Fruit fly (Drosophila melanogaster) whole organism, embryonic: ENCODE measurements around the gene Rab5.

Experiments
- CG1024 ChIP-seq: fragments of 200-800 bp; sonication (Bioruptor generic); IDR thresholded peaks from 2 replicates; pipeline ENCODE4 v1.3.6; 2022; ENCODE audit warnings: missing biosample characterization, missing genetic modification characterization
- CG10431 ChIP-seq: fragments of 200-800 bp; sonication (Bioruptor generic); optimal IDR thresholded peaks from 3 replicates; lab custom pipeline; 2018; ENCODE audit warnings: missing biosample characterization, mild to moderate bottlenecking, missing genetic modification characterization
- CG10959 ChIP-seq: fragments of 200-800 bp; sonication (Bioruptor generic); IDR thresholded peaks from 2 replicates; pipeline ENCODE4 v1.3.6; 2022; ENCODE audit warnings: missing biosample characterization, missing genetic modification characterization
- CG12104 ChIP-seq: fragments of 200-800 bp; sonication (Bioruptor generic); optimal IDR thresholded peaks from 3 replicates; lab custom pipeline; 2016; ENCODE audit warnings: missing biosample characterization, missing genetic modification characterization
- CG13296 ChIP-seq: fragments of 200-800 bp; sonication (Bioruptor generic); optimal IDR thresholded peaks from 3 replicates; lab custom pipeline; 2018; ENCODE audit warnings: missing biosample characterization, mild to moderate bottlenecking, missing genetic modification characterization
- CG13894 ChIP-seq: fragments of 200-800 bp; sonication (Bioruptor generic); optimal IDR thresholded peaks from 3 replicates; lab custom pipeline; 2018; ENCODE audit warnings: missing biosample characterization, mild to moderate bottlenecking, missing genetic modification characterization, moderate library complexity
- CG15073 ChIP-seq: fragments of 200-800 bp; sonication (Bioruptor generic); optimal IDR thresholded peaks from 2 replicates; lab custom pipeline; 2016; ENCODE audit warnings: missing biosample characterization, missing genetic modification characterization
- CG1529 ChIP-seq: fragments of 200-800 bp; sonication (Bioruptor generic); optimal IDR thresholded peaks from 3 replicates; lab custom pipeline; 2018; ENCODE audit warnings: missing biosample characterization, missing genetic modification characterization
- CG15479 ChIP-seq: fragments of 200-800 bp; sonication (Bioruptor generic); optimal IDR thresholded peaks from 3 replicates; lab custom pipeline; 2019; ENCODE audit warnings: missing biosample characterization, mild to moderate bottlenecking, missing genetic modification characterization, moderate library complexity
- CG16863 ChIP-seq: fragments of 200-800 bp; sonication (Bioruptor generic); optimal IDR thresholded peaks from 3 replicates; lab custom pipeline; 2016; ENCODE audit warnings: missing biosample characterization, missing genetic modification characterization
- CG17802 ChIP-seq: fragments of 200-800 bp; sonication (Bioruptor generic); optimal IDR thresholded peaks from 2 replicates; lab custom pipeline; 2018; ENCODE audit warnings: missing biosample characterization, mild to moderate bottlenecking, missing genetic modification characterization, moderate library complexity
- CG18619 ChIP-seq: fragments of 200-800 bp; sonication (Bioruptor generic); optimal IDR thresholded peaks from 3 replicates; lab custom pipeline; 2017; ENCODE audit warnings: missing biosample characterization, mild to moderate bottlenecking, missing genetic modification characterization
- CG2889 ChIP-seq: fragments of 200-800 bp; sonication (Bioruptor generic); IDR thresholded peaks from 3 replicates; pipeline ENCODE4 v1.3.6; 2022; ENCODE audit warnings: missing biosample characterization, missing genetic modification characterization
- CG30431 ChIP-seq: fragments of 200-800 bp; sonication (Bioruptor generic); optimal IDR thresholded peaks from 2 replicates; lab custom pipeline; 2017; ENCODE audit warnings: missing biosample characterization, missing genetic modification characterization
- CG3407 ChIP-seq: fragments of 200-800 bp; sonication (Bioruptor generic); optimal IDR thresholded peaks from 2 replicates; lab custom pipeline; 2018; ENCODE audit warnings: missing biosample characterization, mild to moderate bottlenecking, missing genetic modification characterization
- CG34422 ChIP-seq: fragments of 200-800 bp; sonication (Bioruptor generic); IDR thresholded peaks from 3 replicates; pipeline ENCODE4 v1.3.6; 2022; ENCODE audit warnings: missing biosample characterization, missing genetic modification characterization
- CG6254 ChIP-seq: fragments of 200-800 bp; sonication (Bioruptor generic); optimal IDR thresholded peaks from 3 replicates; lab custom pipeline; 2017; ENCODE audit warnings: mild to moderate bottlenecking, missing biosample characterization, missing genetic modification reagents, missing genetic modification characterization
- CG6689 ChIP-seq: fragments of 200-800 bp; sonication (Bioruptor generic); IDR thresholded peaks from 2 replicates; pipeline ENCODE4 v1.3.6; 2022; ENCODE audit warnings: missing biosample characterization, missing genetic modification characterization
- CG7556 ChIP-seq: fragments of 200-800 bp; sonication (Bioruptor generic); optimal IDR thresholded peaks from 2 replicates; lab custom pipeline; 2017; ENCODE audit warnings: missing biosample characterization, mild to moderate bottlenecking, missing genetic modification characterization
- CG7839 ChIP-seq: fragments of 200-800 bp; sonication (Bioruptor generic); optimal IDR thresholded peaks from 3 replicates; lab custom pipeline; 2018; ENCODE audit warnings: missing biosample characterization, mild to moderate bottlenecking, missing genetic modification characterization, moderate library complexity
- CG8290 ChIP-seq, 3 experiments: fragments of 200-800 bp; sonication (Bioruptor generic); optimal IDR thresholded peaks; 2 replicates each; lab custom pipeline; 2016 to 2019; ENCODE audit warnings: missing biosample characterization in 3 of 3, missing genetic modification characterization in 3 of 3, mild to moderate bottlenecking in 2 of 3, moderate library complexity in 1 of 3
- D19B ChIP-seq: fragments of 200-800 bp; sonication (Bioruptor generic); optimal IDR thresholded peaks from 2 replicates; lab custom pipeline; 2017; ENCODE audit warnings: missing biosample characterization, mild to moderate bottlenecking, missing genetic modification characterization
- Eip74EF ChIP-seq, 2 experiments: fragments of 200-800 bp in 1 of 2; fragments of >200 bp in 1 of 2; sonication (Bioruptor generic) in 1 of 2; optimal IDR thresholded peaks; 2 replicates each; lab custom pipeline; 2017 to 2019; ENCODE audit warnings: missing biosample characterization in 2 of 2, missing genetic modification characterization in 2 of 2, mild to moderate bottlenecking in 1 of 2, moderate library complexity in 1 of 2
- Gsc ChIP-seq: fragments of 200-800 bp; sonication (Bioruptor generic); IDR thresholded peaks from 2 replicates; pipeline ENCODE4 v1.3.6; 2022; ENCODE audit warnings: missing biosample characterization, missing genetic modification characterization
- Hsf ChIP-seq: fragments of 200-800 bp; sonication (Bioruptor generic); optimal IDR thresholded peaks from 3 replicates; lab custom pipeline; 2016; ENCODE audit warnings: missing biosample characterization, missing genetic modification characterization
- Ravus ChIP-seq: fragments of 200-800 bp; sonication (Bioruptor generic); IDR thresholded peaks from 2 replicates; pipeline ENCODE4 v1.3.6; 2022; ENCODE audit warnings: missing biosample characterization, missing genetic modification characterization
- Spps ChIP-seq: fragments of 200-800 bp; sonication (Bioruptor generic); optimal IDR thresholded peaks from 2 replicates; lab custom pipeline; 2018; ENCODE audit warnings: missing biosample characterization, mild to moderate bottlenecking, missing genetic modification characterization
- TFAM ChIP-seq: fragments of 200-800 bp; sonication (Bioruptor generic); optimal IDR thresholded peaks from 2 replicates; lab custom pipeline; 2017; ENCODE audit warnings: missing biosample characterization, missing genetic modification characterization, inconsistent platforms
- Xbp1 ChIP-seq: fragments of 200-800 bp; sonication (Bioruptor generic); optimal IDR thresholded peaks from 3 replicates; lab custom pipeline; 2016; ENCODE audit warnings: missing biosample characterization, mild to moderate bottlenecking, missing genetic modification characterization
- ash1 ChIP-seq: fragments of 200-800 bp; sonication (Bioruptor generic); optimal IDR thresholded peaks from 2 replicates; lab custom pipeline; 2018; ENCODE audit warnings: missing biosample characterization, mild to moderate bottlenecking, missing genetic modification characterization
- bsh ChIP-seq, 2 experiments: fragments of 200-800 bp; sonication (Bioruptor generic); optimal IDR thresholded peaks; 2 replicates each; lab custom pipeline; 2017 to 2018; ENCODE audit warnings: mild to moderate bottlenecking in 2 of 2, missing biosample characterization in 2 of 2, missing genetic modification characterization in 2 of 2, moderate library complexity in 1 of 2
- chif ChIP-seq, 2 experiments: fragments of 200-800 bp; sonication (Bioruptor generic); optimal IDR thresholded peaks; 3 replicates each; lab custom pipeline; 2016; ENCODE audit warnings: missing biosample characterization in 2 of 2, missing genetic modification characterization in 2 of 2
- chm ChIP-seq: fragments of 200-800 bp; sonication (Bioruptor generic); IDR thresholded peaks from 2 replicates; pipeline ENCODE4 v1.3.6; 2022; ENCODE audit warnings: missing biosample characterization, missing genetic modification characterization
- cwo ChIP-seq: fragments of 200-800 bp; sonication (Bioruptor generic); optimal IDR thresholded peaks from 3 replicates; lab custom pipeline; 2017; ENCODE audit warnings: missing biosample characterization, missing genetic modification characterization, mild to moderate bottlenecking, moderate library complexity, missing genetic modification reagents
- dm ChIP-seq: fragments of 200-800 bp; sonication (Bioruptor generic); optimal IDR thresholded peaks from 3 replicates; lab custom pipeline; 2016; ENCODE audit warnings: missing biosample characterization, missing genetic modification characterization
- fru ChIP-seq: fragments of >200 bp; optimal IDR thresholded peaks from 2 replicates; lab custom pipeline; 2017
- gce ChIP-seq: fragments of 200-800 bp; sonication (Bioruptor generic); IDR thresholded peaks from 3 replicates; pipeline ENCODE4 v1.3.6; 2022; ENCODE audit warnings: missing biosample characterization, missing genetic modification characterization
- mam ChIP-seq: fragments of 200-800 bp; sonication (Bioruptor generic); optimal IDR thresholded peaks from 3 replicates; lab custom pipeline; 2016; ENCODE audit warnings: missing biosample characterization, missing genetic modification characterization
- pan ChIP-seq, 4 experiments: fragments of >200 bp in 3 of 4; fragments of 200-800 bp in 1 of 4; sonication (Bioruptor generic) in 1 of 4; optimal IDR thresholded peaks in 3 of 4; IDR thresholded peaks in 1 of 4; 2 replicates each; pipeline versions ENCODE4 v1.3.6 to Lab custom; 2017 to 2022; ENCODE audit warnings: missing biosample characterization in 2 of 4, missing genetic modification characterization in 2 of 4, mixed read lengths in 1 of 4
- pfk ChIP-seq: fragments of 200-800 bp; sonication (Bioruptor generic); optimal IDR thresholded peaks from 2 replicates; lab custom pipeline; 2018; ENCODE audit warnings: missing biosample characterization, mild to moderate bottlenecking, missing genetic modification characterization, moderate library complexity
- repo ChIP-seq: fragments of 200-800 bp; sonication (Bioruptor generic); optimal IDR thresholded peaks from 2 replicates; lab custom pipeline; 2016; ENCODE audit warnings: missing biosample characterization, missing genetic modification characterization
- rib ChIP-seq: fragments of 200-800 bp; sonication (Bioruptor generic); IDR thresholded peaks from 2 replicates; pipeline ENCODE4 v1.3.6; 2022; ENCODE audit warnings: missing biosample characterization, missing genetic modification characterization
- sr ChIP-seq: fragments of 200-800 bp; sonication (Bioruptor generic); IDR thresholded peaks from 3 replicates; pipeline ENCODE4 v1.3.6; 2022; ENCODE audit warnings: missing biosample characterization, missing genetic modification characterization
- stc ChIP-seq: fragments of 200-800 bp; sonication (Bioruptor generic); IDR thresholded peaks from 2 replicates; pipeline ENCODE4 v1.3.6; 2022; ENCODE audit warnings: missing biosample characterization, missing genetic modification characterization
- sug ChIP-seq: fragments of 200-800 bp; optimal IDR thresholded peaks from 2 replicates; lab custom pipeline; 2019; ENCODE audit warnings: missing biosample characterization, mild to moderate bottlenecking, missing genetic modification characterization, moderate library complexity
- ttk ChIP-seq: fragments of 200-800 bp; sonication (Bioruptor generic); IDR thresholded peaks from 2 replicates; pipeline ENCODE4 v2.1.2; 2022; ENCODE audit warnings: missing biosample characterization, missing genetic modification characterization
- zen2 ChIP-seq: fragments of 200-800 bp; sonication (Bioruptor generic); IDR thresholded peaks from 3 replicates; pipeline ENCODE4 v1.3.6; 2022; ENCODE audit warnings: missing biosample characterization, missing genetic modification characterization; ENCODE audit not compliant: partially characterized antibody

The Rab5 gene

dm6 chr2L:2364200-2364754 lies 796 bp downstream of the Rab5 start (continued):
- TF ChIP-seq TFAM (GFP tag; lab: Kevin White, UChicago) (no peak), CG16863 (GFP tag; lab: Kevin White, UChicago) (no peak), pfk (GFP tag; lab: Kevin White, UChicago) (no peak), sug (no peak), cwo (GFP tag; lab: Kevin White, UChicago) (no peak), CG7839 (no peak), CG13894 (tag; lab: Kevin White, UChicago) (no peak), ash1 (GFP tag; lab: Kevin White, UChicago) (no peak)

dm6 chr2L:2363626-2364147 lies 1.4 kb downstream of the Rab5 start:
- TF ChIP-seq CG30431 (GFP tag; lab: Kevin White, UChicago): peak; percentile 76
- TF ChIP-seq CG1529 (GFP tag; lab: Kevin White, UChicago): peak; percentile 80
- peak; percentile 91 for TF ChIP-seq CG7556 (GFP tag; lab: Kevin White, UChicago)
- peak; percentile 87; the same call in 2 of the 3 replicates for TF ChIP-seq CG34422 (GFP tag; lab: Robert Waterston, UW)
- peak; percentile 55; the same call in 1 of the 3 replicates for TF ChIP-seq gce
- peak in 1 of 2 experiments; percentile 55 for TF ChIP-seq chif (GFP tag; optimal IDR thresholded peaks at IDR 0.05; lab: Kevin White, UChicago)
- peak; percentile 56 for TF ChIP-seq Ravus (GFP tag; lab: Robert Waterston, UW)
- TF ChIP-seq CG6254 (GFP tag; lab: Kevin White, UChicago): peak; percentile 83
- TF ChIP-seq rib: no peak
- TF ChIP-seq ttk (GFP tag; lab: Robert Waterston, UW): peak; percentile 47; the same call in 1 of the 2 replicates
- peak; percentile 90 to 95 for TF ChIP-seq bsh (GFP tag; optimal IDR thresholded peaks at IDR 0.05; lab: Kevin White, UChicago)
- TF ChIP-seq pan (optimal IDR thresholded peaks at IDR 0.05; lab: Kevin White, UChicago): no peak
- peak in 1 of 2 experiments; percentile 89 for TF ChIP-seq pan (GFP tag; optimal IDR thresholded peaks at IDR 0.05 in 1 of 2, IDR thresholded peaks at IDR 0.05 in 1 of 2)
- TF ChIP-seq mam (GFP tag; lab: Kevin White, UChicago): peak; percentile 61
- TF ChIP-seq Xbp1 (GFP tag; lab: Kevin White, UChicago): peak; percentile 88
- peak; percentile 92 for TF ChIP-seq CG13296 (GFP tag; lab: Kevin White, UChicago)
- peak; percentile 51 for TF ChIP-seq CG8290 (GFP tag; optimal IDR thresholded peaks at IDR 0.05; lab: Kevin White, UChicago)
- TF ChIP-seq CG8290 (tag; optimal IDR thresholded peaks at IDR 0.05; lab: Kevin White, UChicago): peak; percentile 24 to 63
- peak; percentile 83 for TF ChIP-seq Spps
- peak; percentile 70 for TF ChIP-seq CG12104
- peak; percentile 47 for TF ChIP-seq CG15479
- TF ChIP-seq CG10431 (GFP tag; lab: Kevin White, UChicago): peak; percentile 79
- peak; percentile 72 for TF ChIP-seq CG1024 (GFP tag; lab: Robert Waterston, UW)
- peak in 1 of 2 experiments; percentile 92 for TF ChIP-seq Eip74EF (GFP tag; optimal IDR thresholded peaks at IDR 0.05; lab: Kevin White, UChicago)
- peak; percentile 78 for TF ChIP-seq sug
- peak; percentile 85 for TF ChIP-seq CG6689
- no peak for TF ChIP-seq sr (GFP tag; lab: Robert Waterston, UW)
- peak; percentile 73 for TF ChIP-seq D19B (GFP tag; lab: Kevin White, UChicago)
- no peak for TF ChIP-seq Gsc (GFP tag; lab: Robert Waterston, UW)
- TF ChIP-seq dm (GFP tag; lab: Kevin White, UChicago): no peak
- peak; percentile 76 for TF ChIP-seq CG10959
- TF ChIP-seq Hsf (GFP tag; lab: Kevin White, UChicago): peak; percentile 60
- TF ChIP-seq repo (GFP tag; lab: Kevin White, UChicago): peak; percentile 57
- peak; percentile 81 for TF ChIP-seq CG3407 (GFP tag; lab: Kevin White, UChicago)
- no peak for TF ChIP-seq fru
- TF ChIP-seq zen2 (GFP tag; lab: Robert Waterston, UW): no peak
- peak; percentile 85 for TF ChIP-seq CG18619 (GFP tag; lab: Kevin White, UChicago)
- TF ChIP-seq CG2889 (GFP tag; lab: Robert Waterston, UW): no peak
- peak; percentile 87 for TF ChIP-seq chm (GFP tag; lab: Robert Waterston, UW)
- no peak for TF ChIP-seq CG15073 (GFP tag; lab: Kevin White, UChicago)
- peak; percentile 87 for TF ChIP-seq stc (GFP tag; lab: Robert Waterston, UW)
- TF ChIP-seq CG17802 (tag; lab: Kevin White, UChicago): peak; percentile 57
